Fruit fly (Drosophila melanogaster): ENCODE data around the gene st.

DNA sequence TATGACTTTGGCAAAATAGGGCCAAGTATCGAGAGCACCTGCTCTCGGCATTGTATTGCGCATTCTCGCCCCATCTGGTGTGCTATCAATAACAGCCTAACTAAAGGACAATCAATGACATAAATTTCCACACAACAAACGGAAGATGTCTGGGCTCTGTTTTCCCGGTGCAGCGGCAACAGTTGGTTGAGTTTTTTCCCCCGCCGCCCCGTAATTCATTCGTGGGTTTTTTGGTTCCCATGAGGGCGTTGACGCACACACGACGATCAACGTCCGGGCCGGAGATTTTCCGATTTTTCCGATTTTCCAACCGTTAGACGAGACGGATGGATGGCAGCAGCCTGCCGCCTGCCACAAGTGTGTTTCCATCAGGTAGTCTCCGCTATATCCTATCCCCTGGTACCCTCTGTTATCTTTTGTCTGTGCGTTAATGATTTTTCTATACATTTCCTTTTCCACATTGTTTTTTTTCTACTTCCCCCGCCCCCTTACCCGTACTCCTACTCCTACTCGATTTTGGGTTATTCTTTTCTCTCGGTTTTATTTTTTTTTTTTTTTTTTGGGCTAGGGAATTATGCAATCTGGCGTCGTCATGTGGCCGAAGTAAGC lies 21.8 kb upstream of the st start:
- TF ChIP-seq CG11617 (GFP tag; optimal IDR thresholded peaks at IDR 0.05) (no peak), cnc (optimal IDR thresholded peaks at IDR 0.05) (no peak), cic (GFP tag; optimal IDR thresholded peaks at IDR 0.05) (no peak), Hr96 (GFP tag; optimal IDR thresholded peaks at IDR 0.05) (no peak), ovo (GFP tag; optimal IDR thresholded peaks at IDR 0.05) (no peak), toe (GFP tag; optimal IDR thresholded peaks at IDR 0.05) (no peak), CG12768 (GFP tag; optimal IDR thresholded peaks at IDR 0.05) (no peak), kay (GFP tag; ENCODE audit: borderline replicate concordance) (no peak)

Data from whole organism, adult.